Worm (Caenorhabditis elegans): ENCODE results near the gene col-17.
"Not testable (repeated sequence)": the region's sequence is repeated elsewhere in the genome, so short reads cannot be mapped to it uniquely, and the experiment has no call there.

The col-17 gene

ce11 chrII:4902035-4902434 lies 34.7 kb upstream of the col-17 start, which contains the start of gene R05F9.9 (continued):
- TF ChIP-seq xbp-1 (tag; optimal IDR thresholded peaks at IDR 0.05) (peak; percentile 7), nhr-28 (tag; optimal IDR thresholded peaks at IDR 0.05) (no peak), sup-37 (GFP tag; optimal IDR thresholded peaks at IDR 0.05) (no peak)

- TF ChIP-seq unc-98 (GFP tag; IDR thresholded peaks at IDR 0.05); ceh-82 (tag; optimal IDR thresholded peaks at IDR 0.05); vab-15 (tag; optimal IDR thresholded peaks at IDR 0.05): not testable (repeated sequence)
These were observed 31.2 kb upstream of the col-17 start, which contains the start of gene msp-32 for ce11 chrII:4898529-4898928. Gene msp-32 (plus strand): TSS chrII:4898829.

DNA sequence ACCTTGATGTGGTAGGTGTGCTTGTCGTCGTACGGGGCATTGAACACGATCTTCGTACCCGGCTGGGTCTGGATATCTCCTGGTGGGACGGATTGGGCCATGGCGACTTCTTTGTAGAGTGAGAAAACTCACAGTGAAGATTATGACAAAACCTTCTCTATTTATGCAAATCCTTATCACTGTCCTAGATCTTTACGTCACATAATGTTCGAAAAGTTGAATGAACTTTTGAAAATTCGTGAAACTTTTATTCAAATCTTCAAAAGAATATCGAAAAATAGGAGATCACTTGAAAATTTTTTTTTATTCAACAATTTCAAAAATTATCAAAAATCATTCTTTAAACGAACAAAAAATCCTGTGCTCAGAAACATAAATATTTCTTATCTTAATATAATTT lies 25.2 kb upstream of the col-17 start, which contains the start of gene msp-33:
msp-33 (minus strand) TSS at position 101 of the 400 bp plus-strand sequence.
- TF ChIP-seq mdl-1 (tag; optimal IDR thresholded peaks at IDR 0.05) (no peak), unc-62 (GFP tag; optimal IDR thresholded peaks at IDR 0.05) (no peak), ama-1 (optimal IDR thresholded peaks at IDR 0.05) (no peak)

DNA sequence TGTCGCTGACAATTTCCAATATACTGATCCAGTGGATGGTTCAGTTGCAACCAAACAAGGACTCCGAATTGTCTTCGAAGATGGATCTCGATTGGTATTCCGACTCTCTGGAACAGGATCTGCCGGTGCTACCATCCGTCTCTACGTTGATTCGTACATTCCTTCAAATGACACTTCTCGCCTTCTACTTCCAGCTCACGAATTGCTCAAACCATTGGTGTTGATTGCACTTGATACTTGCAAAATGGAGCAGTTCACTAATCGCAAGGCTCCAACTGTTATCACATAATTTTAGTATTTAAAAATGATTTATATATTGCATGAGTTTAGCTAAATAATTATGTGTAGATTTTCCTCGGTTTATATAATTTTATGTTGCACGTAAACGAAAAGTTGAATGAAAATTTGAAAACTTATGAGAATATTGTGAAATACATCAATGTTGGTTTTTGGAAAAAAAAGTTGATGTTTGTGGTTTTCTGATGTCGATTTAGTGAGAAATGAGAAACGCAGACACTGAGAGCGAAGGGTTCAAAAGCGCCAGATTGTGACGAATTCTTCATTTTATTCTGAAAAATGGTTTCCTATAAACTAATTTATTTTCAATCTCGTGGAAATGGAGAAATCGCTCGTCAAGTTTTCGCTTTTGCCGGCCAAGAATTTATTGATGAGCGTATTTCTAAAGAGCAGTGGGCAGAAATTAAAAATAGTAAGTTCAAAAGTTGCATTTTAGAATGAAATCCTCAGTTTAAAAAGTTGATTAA lies 23.8 kb upstream of the col-17 start, which contains the start of gene gst-9:
gst-9 (plus strand) TSS at position 574 of the 764 bp plus-strand sequence.
- no peak for TF ChIP-seq efl-3 (GFP tag; optimal IDR thresholded peaks at IDR 0.05)
- peak; percentile 37 for TF ChIP-seq skn-1 (tag; optimal IDR thresholded peaks at IDR 0.05)
- no peak for TF ChIP-seq zag-1 (tag; optimal IDR thresholded peaks at IDR 0.05)
- peak in 1 of 2 experiments; percentile 34 for TF ChIP-seq lin-35 (GFP tag; optimal IDR thresholded peaks at IDR 0.05)
- TF ChIP-seq alr-1 (tag; optimal IDR thresholded peaks at IDR 0.05; ENCODE audit: borderline replicate concordance): no peak
- peak; percentile 7 for TF ChIP-seq swsn-7 (tag; optimal IDR thresholded peaks at IDR 0.05)
- peak; percentile 21; the same call in 1 of the 2 replicates for TF ChIP-seq nhr-19 (GFP tag; conservative IDR thresholded peaks at IDR 0.05)
- TF ChIP-seq lin-39 (tag; optimal IDR thresholded peaks at IDR 0.05): no peak
- peak in 1 of 3 experiments; percentile 8 for TF ChIP-seq dpl-1 (GFP tag; optimal IDR thresholded peaks at IDR 0.05)
- TF ChIP-seq mep-1 (tag; optimal IDR thresholded peaks at IDR 0.05): peak; percentile 38
- TF ChIP-seq fkh-8 (tag; optimal IDR thresholded peaks at IDR 0.05): peak; percentile 26
- TF ChIP-seq elt-3 (tag; optimal IDR thresholded peaks at IDR 0.05): peak in 1 of 6 experiments; percentile 34
- TF ChIP-seq fos-1 (tag; optimal IDR thresholded peaks at IDR 0.05): no peak
- peak; percentile 16 for TF ChIP-seq nhr-47 (tag; optimal IDR thresholded peaks at IDR 0.05)
- peak; percentile 38 for TF ChIP-seq snu-23 (GFP tag; optimal IDR thresholded peaks at IDR 0.05)
- no peak for TF ChIP-seq ztf-11 (tag; optimal IDR thresholded peaks at IDR 0.05)
- no peak for TF ChIP-seq egl-27 (tag; optimal IDR thresholded peaks at IDR 0.05)
- TF ChIP-seq aly-2 (tag; optimal IDR thresholded peaks at IDR 0.05): peak; percentile 80
- TF ChIP-seq nhr-85 (tag): peak; percentile 60
- peak; percentile 0 to 7 for TF ChIP-seq efl-1 (optimal IDR thresholded peaks at IDR 0.05)
- peak in 1 of 2 experiments; percentile 55 for TF ChIP-seq efl-1 (GFP tag; optimal IDR thresholded peaks at IDR 0.05 in 1 of 2)
- peak; percentile 17 for TF ChIP-seq lin-14 (GFP tag; optimal IDR thresholded peaks at IDR 0.05)
- TF ChIP-seq elt-2 (tag; optimal IDR thresholded peaks at IDR 0.05): peak; percentile 63
- TF ChIP-seq nhr-20 (tag; optimal IDR thresholded peaks at IDR 0.05): peak; percentile 47
- TF ChIP-seq ama-1 (optimal IDR thresholded peaks at IDR 0.05): peak; percentile 77
- TF ChIP-seq nhr-71 (tag; optimal IDR thresholded peaks at IDR 0.05): peak; percentile 66
- no peak for TF ChIP-seq lin-13 (GFP tag; optimal IDR thresholded peaks at IDR 0.05)
- TF ChIP-seq egl-13 (tag; optimal IDR thresholded peaks at IDR 0.05): no peak
- TF ChIP-seq aha-1 (tag; optimal IDR thresholded peaks at IDR 0.05): no peak

Data from whole organism, L1 larva.